Fruit fly (Drosophila melanogaster) whole organism, prepupa: Measurements from ENCODE around the gene RhoGAP1A.

Source experiments
- Blimp-1 ChIP-seq: fragments of 200-800 bp; sonication (Bioruptor generic); optimal IDR thresholded peaks from 3 replicates; lab custom pipeline; 2017; ENCODE audit warnings: missing biosample characterization, missing genetic modification characterization, mild to moderate bottlenecking, moderate library complexity, missing genetic modification reagents
- CG10669 ChIP-seq: fragments of 200-800 bp; sonication (Bioruptor generic); optimal IDR thresholded peaks from 3 replicates; lab custom pipeline; 2018; ENCODE audit warnings: missing biosample characterization, mild to moderate bottlenecking, missing genetic modification characterization, moderate library complexity
- CG11294 ChIP-seq: fragments of 200-800 bp; sonication (Bioruptor generic); IDR thresholded peaks from 2 replicates; pipeline ENCODE4 v1.3.6; 2022; ENCODE audit warnings: missing biosample characterization, missing genetic modification characterization
- CG15336 ChIP-seq: fragments of 200-800 bp; sonication (Bioruptor generic); IDR thresholded peaks from 2 replicates; pipeline ENCODE4 v1.3.6; 2022; ENCODE audit warnings: missing biosample characterization, missing genetic modification characterization
- CG1621 ChIP-seq: fragments of 200-800 bp; sonication (Bioruptor generic); optimal IDR thresholded peaks from 3 replicates; lab custom pipeline; 2018; ENCODE audit warnings: missing biosample characterization, mild to moderate bottlenecking, missing genetic modification characterization
- CG16779 ChIP-seq: fragments of 200-800 bp; sonication (Bioruptor generic); optimal IDR thresholded peaks from 3 replicates; lab custom pipeline; 2017; ENCODE audit warnings: missing biosample characterization, mild to moderate bottlenecking, missing genetic modification characterization
- CG3032 ChIP-seq: fragments of 200-800 bp; optimal IDR thresholded peaks from 2 replicates; lab custom pipeline; 2019; ENCODE audit warnings: missing biosample characterization, mild to moderate bottlenecking, missing genetic modification characterization, moderate library complexity
- CG31627 ChIP-seq: fragments of 200-800 bp; sonication (Bioruptor generic); optimal IDR thresholded peaks from 3 replicates; lab custom pipeline; 2016; ENCODE audit warnings: missing biosample characterization, missing genetic modification characterization
- CG32006 ChIP-seq: fragments of 200-800 bp; sonication (Bioruptor generic); optimal IDR thresholded peaks from 3 replicates; lab custom pipeline; 2017; ENCODE audit warnings: missing biosample characterization, mild to moderate bottlenecking, missing genetic modification characterization
- CG3919 ChIP-seq: fragments of 200-800 bp; sonication (Bioruptor generic); optimal IDR thresholded peaks from 3 replicates; lab custom pipeline; 2016; ENCODE audit warnings: missing biosample characterization, missing genetic modification characterization
- CG4318 ChIP-seq: fragments of 200-800 bp; sonication (Bioruptor generic); optimal IDR thresholded peaks from 3 replicates; lab custom pipeline; 2017; ENCODE audit warnings: missing biosample characterization, mild to moderate bottlenecking, missing genetic modification characterization
- CG6163 ChIP-seq: fragments of 200-800 bp; sonication (Bioruptor generic); IDR thresholded peaks from 3 replicates; pipeline ENCODE4 v1.3.6; 2022; ENCODE audit warnings: missing biosample characterization, missing genetic modification characterization
- CG6276 ChIP-seq: fragments of 200-800 bp; sonication (Bioruptor generic); optimal IDR thresholded peaks from 2 replicates; lab custom pipeline; 2017; ENCODE audit warnings: missing biosample characterization, mild to moderate bottlenecking, missing genetic modification characterization
- CG6792 ChIP-seq: fragments of 200-800 bp; sonication (Bioruptor generic); optimal IDR thresholded peaks from 3 replicates; lab custom pipeline; 2016; ENCODE audit warnings: missing biosample characterization, missing genetic modification characterization
- CG7368 ChIP-seq: fragments of 200-800 bp; sonication (Bioruptor generic); optimal IDR thresholded peaks from 3 replicates; lab custom pipeline; 2016; ENCODE audit warnings: missing biosample characterization, missing genetic modification characterization
- CG8119 ChIP-seq: fragments of 200-800 bp; sonication (Bioruptor generic); IDR thresholded peaks from 3 replicates; pipeline ENCODE4 v1.3.6; 2022; ENCODE audit warnings: missing biosample characterization, missing genetic modification characterization
- CG8319 ChIP-seq: fragments of 200-800 bp; sonication (Bioruptor generic); optimal IDR thresholded peaks from 3 replicates; lab custom pipeline; 2016; ENCODE audit warnings: missing biosample characterization, missing genetic modification characterization
- Eip78C ChIP-seq: fragments of 200-800 bp; sonication (Bioruptor generic); peaks from one replicate; lab custom pipeline; 2016; ENCODE audit warnings: missing biosample characterization, missing genetic modification characterization
- Eip93F ChIP-seq: fragments of 200-800 bp; sonication (Bioruptor generic); optimal IDR thresholded peaks from 2 replicates; lab custom pipeline; 2016; ENCODE audit warnings: missing biosample characterization, mild to moderate bottlenecking, missing genetic modification characterization
- Ets96B ChIP-seq: fragments of 200-800 bp; optimal IDR thresholded peaks from 2 replicates; lab custom pipeline; 2019; ENCODE audit warnings: missing biosample characterization, mild to moderate bottlenecking, missing genetic modification characterization, moderate library complexity
- Hr38 ChIP-seq: sonication (Bioruptor generic); optimal IDR thresholded peaks from 2 replicates; lab custom pipeline; 2016; ENCODE audit warnings: missing biosample characterization, missing genetic modification characterization
- Hr39 ChIP-seq: fragments of 200-800 bp; sonication (Bioruptor generic); optimal IDR thresholded peaks from 2 replicates; lab custom pipeline; 2016; ENCODE audit warnings: missing biosample characterization, missing genetic modification characterization
- Hr4 ChIP-seq: fragments of 200-800 bp; sonication (Bioruptor generic); optimal IDR thresholded peaks from 3 replicates; lab custom pipeline; 2016; ENCODE audit warnings: missing biosample characterization, missing genetic modification characterization
- Lpt ChIP-seq: fragments of 200-800 bp; sonication (Bioruptor generic); optimal IDR thresholded peaks from 3 replicates; lab custom pipeline; 2016; ENCODE audit warnings: missing biosample characterization, missing genetic modification characterization
- Met ChIP-seq: fragments of 200-800 bp; sonication (Bioruptor generic); optimal IDR thresholded peaks from 3 replicates; lab custom pipeline; 2016; ENCODE audit warnings: missing biosample characterization, missing genetic modification characterization
- Smox ChIP-seq: fragments of 200-800 bp; sonication (Bioruptor generic); optimal IDR thresholded peaks from 3 replicates; lab custom pipeline; 2016; ENCODE audit warnings: missing biosample characterization, missing genetic modification characterization
- Sox14 ChIP-seq: fragments of 200-800 bp; sonication (Bioruptor generic); optimal IDR thresholded peaks from 3 replicates; lab custom pipeline; 2016; ENCODE audit warnings: missing biosample characterization, missing genetic modification characterization
- achi ChIP-seq: fragments of 200-800 bp; sonication (Bioruptor generic); optimal IDR thresholded peaks from 3 replicates; lab custom pipeline; 2016; ENCODE audit warnings: missing biosample characterization, missing genetic modification characterization
- acj6 ChIP-seq: fragments of 200-800 bp; sonication (Bioruptor generic); optimal IDR thresholded peaks from 3 replicates; lab custom pipeline; 2016; ENCODE audit warnings: missing biosample characterization, missing genetic modification characterization
- cyc ChIP-seq: fragments of 200-800 bp; sonication (Bioruptor generic); optimal IDR thresholded peaks from 3 replicates; lab custom pipeline; 2016; ENCODE audit warnings: missing biosample characterization, missing genetic modification characterization
- eg ChIP-seq: fragments of 200-800 bp; sonication (Bioruptor generic); IDR thresholded peaks from 3 replicates; pipeline ENCODE4 v1.3.6; 2022; ENCODE audit warnings: missing biosample characterization, missing genetic modification characterization
- esn ChIP-seq: fragments of 200-800 bp; sonication (Bioruptor generic); optimal IDR thresholded peaks from 2 replicates; lab custom pipeline; 2016; ENCODE audit warnings: missing biosample characterization, mild to moderate bottlenecking, missing genetic modification characterization, moderate library complexity
- fkh ChIP-seq: fragments of 200-800 bp; sonication (Bioruptor generic); optimal IDR thresholded peaks from 3 replicates; lab custom pipeline; 2017; ENCODE audit warnings: missing biosample characterization, mild to moderate bottlenecking, missing genetic modification characterization, moderate library complexity
- lz ChIP-seq: fragments of 200-800 bp; sonication (Bioruptor generic); optimal IDR thresholded peaks from 3 replicates; lab custom pipeline; 2016; ENCODE audit warnings: missing biosample characterization, missing genetic modification characterization
- net ChIP-seq: fragments of 200-800 bp; sonication (Bioruptor generic); optimal IDR thresholded peaks from 3 replicates; lab custom pipeline; 2016; ENCODE audit warnings: missing biosample characterization, missing genetic modification characterization
- salr ChIP-seq, 2 experiments: fragments of 200-800 bp; sonication (Bioruptor generic); optimal IDR thresholded peaks; 3 replicates each; lab custom pipeline; 2016 to 2018; ENCODE audit warnings: missing biosample characterization in 2 of 2, missing genetic modification characterization in 2 of 2, mild to moderate bottlenecking in 1 of 2
- ss ChIP-seq, 2 experiments: fragments of 200-800 bp; sonication (Bioruptor generic); optimal IDR thresholded peaks; 2 replicates in 1 of 2; 3 replicates in 1 of 2; lab custom pipeline; 2017 to 2018; ENCODE audit warnings: mild to moderate bottlenecking in 2 of 2, missing biosample characterization in 2 of 2, missing genetic modification characterization in 2 of 2, moderate library complexity in 1 of 2
- topi ChIP-seq: fragments of 200-800 bp; sonication (Bioruptor generic); optimal IDR thresholded peaks from 3 replicates; lab custom pipeline; 2016; ENCODE audit warnings: missing biosample characterization, missing genetic modification characterization

RhoGAP1A gene

DNA sequence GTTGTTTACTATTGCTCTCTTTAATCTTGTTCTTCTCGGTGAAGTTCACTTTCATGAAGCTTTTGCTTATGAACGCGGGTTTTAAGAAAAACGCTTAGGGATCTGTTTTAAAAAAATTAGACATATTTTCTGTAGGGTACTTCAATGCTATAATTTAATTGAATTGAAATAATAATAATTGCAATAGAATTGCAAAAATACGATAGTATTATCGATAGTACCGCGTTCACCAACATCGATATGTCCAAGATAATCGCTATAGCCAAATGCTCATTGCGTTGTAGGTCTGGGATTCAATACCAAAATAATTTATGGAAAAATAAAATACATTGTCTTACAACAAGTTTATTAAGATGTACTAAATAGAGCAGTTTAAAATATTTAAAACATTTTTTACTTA is 14.7 kb downstream of the RhoGAP1A start:
- TF ChIP-seq Ets96B (tag; lab: Kevin White, UChicago) (no peak), CG8319 (GFP tag; lab: Kevin White, UChicago) (no peak), cyc (GFP tag; lab: Kevin White, UChicago) (no peak), Sox14 (GFP tag; lab: Kevin White, UChicago) (peak; percentile 2), fkh (GFP tag; lab: Kevin White, UChicago) (peak; percentile 37), Hr39 (GFP tag; lab: Kevin White, UChicago) (no peak), esn (GFP tag; lab: Kevin White, UChicago) (peak; percentile 1), lz (GFP tag; lab: Kevin White, UChicago) (peak; percentile 10), Eip78C (GFP tag; lab: Kevin White, UChicago) (peak; percentile 86)

DNA sequence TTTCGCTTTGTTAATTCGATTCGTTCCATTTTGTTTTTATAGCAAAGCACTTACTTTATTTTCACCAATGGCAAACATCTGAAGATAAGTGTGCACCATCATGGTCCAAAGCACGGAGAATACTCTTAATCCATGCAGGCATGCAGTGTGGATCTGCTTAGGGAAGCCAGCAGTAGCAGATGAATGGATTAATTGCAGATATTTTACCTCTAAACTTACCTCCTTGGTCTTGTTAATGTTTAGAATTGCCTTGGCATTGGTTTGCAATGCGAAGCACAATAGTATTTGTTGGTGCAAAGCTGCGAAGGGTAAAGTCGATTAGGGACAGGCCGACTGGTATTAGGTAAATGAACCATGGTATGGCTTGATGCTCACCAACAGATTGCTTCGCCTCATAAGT is 17.8 kb downstream of the RhoGAP1A start:
- TF ChIP-seq CG10669 (no peak), Eip78C (GFP tag; lab: Kevin White, UChicago) (no peak), CG16779 (tag; lab: Kevin White, UChicago) (no peak), ss (GFP tag; optimal IDR thresholded peaks at IDR 0.05; lab: Kevin White, UChicago) (no peak), CG6792 (GFP tag; lab: Kevin White, UChicago) (no peak), CG1621 (tag; lab: Kevin White, UChicago) (no peak), CG6276 (GFP tag; lab: Kevin White, UChicago) (no peak), CG4318 (no peak), eg (GFP tag; lab: Robert Waterston, UW) (no peak), CG3032 (tag; lab: Kevin White, UChicago) (no peak), Met (no peak), CG7368 (GFP tag; lab: Kevin White, UChicago) (no peak), Blimp-1 (GFP tag; lab: Kevin White, UChicago) (no peak), topi (no peak), net (no peak), Eip93F (GFP tag; lab: Kevin White, UChicago) (no peak)

DNA sequence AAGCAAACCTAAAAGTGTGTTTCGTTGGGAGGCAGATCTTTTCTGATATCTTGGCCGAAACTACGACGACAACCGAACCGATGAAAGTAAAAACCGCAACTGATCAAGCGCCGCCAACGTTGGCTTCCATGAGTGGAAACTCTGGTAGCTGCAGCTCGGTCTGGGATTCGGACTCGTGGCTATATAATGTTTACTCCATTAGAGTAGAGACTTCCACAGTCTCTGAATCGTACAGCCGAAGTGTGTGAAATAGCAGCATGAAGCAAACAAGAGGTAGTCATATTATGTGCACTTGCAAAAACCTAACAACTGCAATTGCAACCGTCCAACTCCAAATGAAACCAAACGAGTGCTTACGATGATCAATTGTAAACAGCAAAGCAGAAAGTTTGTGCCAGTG is 21.1 kb downstream of the RhoGAP1A start, which contains the start of gene CG17707:
Gene CG17707 (minus strand): TSS at position 101 of the 400 bp plus-strand sequence.
- TF ChIP-seq CG31627 (GFP tag; lab: Kevin White, UChicago): no peak
- TF ChIP-seq Hr38 (GFP tag; lab: Kevin White, UChicago): no peak
- TF ChIP-seq Lpt (GFP tag; lab: Kevin White, UChicago): peak; percentile 12
- TF ChIP-seq CG11294 (GFP tag; lab: Robert Waterston, UW): 0 out of 2 replicates have a peak, but pooled peaks have one; percentile 26

DNA sequence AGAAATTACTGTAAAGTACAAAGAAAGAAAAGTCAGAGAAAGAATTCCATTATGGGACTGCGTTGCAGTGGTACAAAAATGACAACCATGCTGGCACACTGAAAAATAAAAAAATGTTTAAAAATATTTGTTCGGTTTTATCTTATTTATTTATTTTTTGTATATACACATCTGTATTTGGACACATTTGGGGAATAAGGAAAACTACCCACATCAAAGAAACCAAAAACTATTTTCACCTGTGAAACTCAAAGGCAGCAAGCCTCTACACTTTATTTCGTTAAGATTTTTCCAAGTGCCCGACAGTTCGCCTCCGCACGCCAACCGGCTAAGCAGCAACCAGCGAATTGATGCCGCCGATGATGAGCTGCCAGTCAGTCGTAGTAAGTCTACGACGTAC is 42.3 kb downstream of the RhoGAP1A start:
- TF ChIP-seq salr (GFP tag; optimal IDR thresholded peaks at IDR 0.05; lab: Kevin White, UChicago) (peak in 1 of 2 experiments; percentile 13), cyc (GFP tag; lab: Kevin White, UChicago) (no peak), CG6276 (GFP tag; lab: Kevin White, UChicago) (peak; percentile 46), CG4318 (peak; percentile 29), CG3919 (GFP tag; lab: Kevin White, UChicago) (peak; percentile 46), CG32006 (GFP tag; lab: Kevin White, UChicago) (peak; percentile 63), CG6163 (GFP tag; lab: Robert Waterston, UW) (0 out of 3 replicates have a peak, but pooled peaks have one; percentile 17), Smox (GFP tag; lab: Kevin White, UChicago) (no peak), acj6 (peak; percentile 4), CG16779 (tag; lab: Kevin White, UChicago) (no peak), eg (GFP tag; lab: Robert Waterston, UW) (peak; percentile 59), Hr4 (peak; percentile 30), achi (GFP tag; lab: Kevin White, UChicago) (peak; percentile 37), CG8119 (peak; percentile 60), Eip78C (GFP tag; lab: Kevin White, UChicago) (peak; percentile 74), Sox14 (GFP tag; lab: Kevin White, UChicago) (peak; percentile 5), Lpt (GFP tag; lab: Kevin White, UChicago) (no peak), CG10669 (no peak), lz (GFP tag; lab: Kevin White, UChicago) (no peak), CG15336 (peak; percentile 43)
